Worm (Caenorhabditis elegans) whole organism, late embryonic: ENCODE results near the gene nspf-3.
"Not testable (repeated sequence)": the region's sequence is repeated elsewhere in the genome, so short reads cannot be mapped to it uniquely, and the experiment has no call there.

Source experiments
- C08G9.2 ChIP-seq: sonication (generic microtip); optimal IDR thresholded peaks from 2 replicates; lab custom pipeline; 2016; ENCODE audit warnings: mild to moderate bottlenecking, missing genetic modification characterization, moderate library complexity, missing compliant biosample characterization
- C38D4.7 ChIP-seq: fragments of 200-800 bp; sonication (Bioruptor generic); optimal IDR thresholded peaks from 2 replicates; lab custom pipeline; 2018; ENCODE audit warnings: mild to moderate bottlenecking, missing genetic modification characterization, moderate library complexity, missing compliant biosample characterization
- K02D7.2 ChIP-seq: sonication (generic microtip); optimal IDR thresholded peaks from 2 replicates; lab custom pipeline; 2017; ENCODE audit warnings: mild to moderate bottlenecking, missing genetic modification characterization, missing compliant biosample characterization
- K09A11.1 ChIP-seq: sonication (generic microtip); optimal IDR thresholded peaks from 2 replicates; lab custom pipeline; 2017; ENCODE audit warnings: antibody characterized with exemption, mild to moderate bottlenecking, missing genetic modification characterization, missing compliant biosample characterization; ENCODE audit not compliant: insufficient read depth
- Y22D7AL.16 ChIP-seq: sonication (generic microtip); optimal IDR thresholded peaks from 2 replicates; lab custom pipeline; 2016; ENCODE audit warnings: missing genetic modification characterization, missing compliant biosample characterization
- ceh-14 ChIP-seq: sonication (generic microtip); optimal IDR thresholded peaks from 2 replicates; lab custom pipeline; 2016; ENCODE audit warnings: missing genotype, missing genetic modification characterization, missing compliant biosample characterization
- ceh-18 ChIP-seq: sonication (generic microtip); optimal IDR thresholded peaks from 2 replicates; lab custom pipeline; 2016; ENCODE audit warnings: missing genetic modification characterization, missing compliant biosample characterization
- ceh-19 ChIP-seq: fragments of 200-800 bp; sonication (Bioruptor generic); optimal IDR thresholded peaks from 2 replicates; lab custom pipeline; 2018; ENCODE audit warnings: mild to moderate bottlenecking, missing genetic modification characterization, missing compliant biosample characterization
- ceh-22 ChIP-seq: sonication (generic microtip); optimal IDR thresholded peaks from 2 replicates; lab custom pipeline; 2017; ENCODE audit warnings: missing biosample characterization, missing genetic modification characterization
- ceh-34 ChIP-seq: sonication (generic microtip); optimal IDR thresholded peaks from 2 replicates; lab custom pipeline; 2016; ENCODE audit warnings: mild to moderate bottlenecking, missing genetic modification characterization, missing compliant biosample characterization
- che-1 ChIP-seq: sonication (generic microtip); optimal IDR thresholded peaks from 2 replicates; lab custom pipeline; 2016; ENCODE audit warnings: mild to moderate bottlenecking, missing genetic modification characterization, missing compliant biosample characterization
- dmd-4 ChIP-seq: sonication (generic microtip); optimal IDR thresholded peaks from 2 replicates; lab custom pipeline; 2016; ENCODE audit warnings: borderline replicate concordance, missing genetic modification characterization, missing compliant biosample characterization
- dve-1 ChIP-seq: sonication (generic microtip); optimal IDR thresholded peaks from 2 replicates; lab custom pipeline; 2017; ENCODE audit warnings: antibody characterized with exemption, mild to moderate bottlenecking, missing genetic modification characterization, missing compliant biosample characterization
- elt-2 ChIP-seq: sonication (generic microtip); optimal IDR thresholded peaks from 2 replicates; lab custom pipeline; 2016; ENCODE audit warnings: missing genetic modification reagents, missing genetic modification characterization, missing compliant biosample characterization
- elt-4 ChIP-seq: sonication (generic microtip); optimal IDR thresholded peaks from 2 replicates; lab custom pipeline; 2016; ENCODE audit warnings: missing genetic modification characterization, missing compliant biosample characterization
- ets-4 ChIP-seq: sonication (generic microtip); optimal IDR thresholded peaks from 2 replicates; lab custom pipeline; 2016; ENCODE audit warnings: missing genetic modification characterization, missing compliant biosample characterization
- fkh-10 ChIP-seq: fragments of 150-350 bp; optimal IDR thresholded peaks from 2 replicates; lab custom pipeline; 2014; ENCODE audit warnings: missing biosample characterization, missing genetic modification reagents, missing genetic modification characterization
- gmeb-2 ChIP-seq: sonication (generic microtip); optimal IDR thresholded peaks from 2 replicates; lab custom pipeline; 2016; ENCODE audit warnings: missing genetic modification characterization, inconsistent platforms, missing compliant biosample characterization
- hlh-15 ChIP-seq: sonication (generic microtip); optimal IDR thresholded peaks from 2 replicates; lab custom pipeline; 2016; ENCODE audit warnings: missing genetic modification characterization, missing compliant biosample characterization
- hlh-6 ChIP-seq: sonication (generic microtip); optimal IDR thresholded peaks from 2 replicates; lab custom pipeline; 2016; ENCODE audit warnings: missing genotype, missing genetic modification characterization, missing compliant biosample characterization
- hlh-8 ChIP-seq: sonication (generic microtip); optimal IDR thresholded peaks from 2 replicates; lab custom pipeline; 2016; ENCODE audit warnings: missing genotype, missing genetic modification characterization, missing compliant biosample characterization
- lim-6 ChIP-seq: sonication (generic microtip); optimal IDR thresholded peaks from 2 replicates; lab custom pipeline; 2016; ENCODE audit warnings: missing genetic modification characterization, missing compliant biosample characterization
- lin-11 ChIP-seq: fragments of 200-800 bp; sonication (Bioruptor generic); optimal IDR thresholded peaks from 2 replicates; lab custom pipeline; 2018; ENCODE audit warnings: mild to moderate bottlenecking, missing genetic modification characterization, missing compliant biosample characterization
- madf-2 ChIP-seq: sonication (generic microtip); optimal IDR thresholded peaks from 2 replicates; lab custom pipeline; 2017; ENCODE audit warnings: missing genetic modification characterization, missing compliant biosample characterization
- nfya-1 ChIP-seq: sonication (generic microtip); optimal IDR thresholded peaks from 2 replicates; lab custom pipeline; 2017; ENCODE audit warnings: missing genetic modification characterization, mild to moderate bottlenecking, missing compliant biosample characterization, antibody characterized with exemption, moderate library complexity
- nhr-11 ChIP-seq: fragments of 150-350 bp; optimal IDR thresholded peaks from 2 replicates; lab custom pipeline; 2014; ENCODE audit warnings: missing biosample characterization, missing genetic modification characterization
- npax-4 ChIP-seq: sonication (generic microtip); optimal IDR thresholded peaks from 2 replicates; lab custom pipeline; 2016; ENCODE audit warnings: missing genetic modification characterization, missing compliant biosample characterization
- pat-9 ChIP-seq: fragments of 200-800 bp; sonication (Bioruptor generic); optimal IDR thresholded peaks from 2 replicates; lab custom pipeline; 2018; ENCODE audit warnings: mild to moderate bottlenecking, missing genetic modification characterization, moderate library complexity, missing compliant biosample characterization
- pha-4 ChIP-seq: fragments of 150-350 bp; optimal IDR thresholded peaks from 2 replicates; lab custom pipeline; 2018; ENCODE audit warnings: missing biosample characterization, missing genetic modification reagents, missing genetic modification characterization
- ref-2 ChIP-seq: sonication (generic microtip); optimal IDR thresholded peaks from 2 replicates; lab custom pipeline; 2016; ENCODE audit warnings: missing genetic modification characterization, missing compliant biosample characterization
- rnt-1 ChIP-seq: sonication (generic microtip); optimal IDR thresholded peaks from 2 replicates; lab custom pipeline; 2016; ENCODE audit warnings: missing genetic modification characterization, missing compliant biosample characterization
- sdc-2 ChIP-seq: sonication (generic microtip); optimal IDR thresholded peaks from 2 replicates; lab custom pipeline; 2016; ENCODE audit warnings: missing genotype, missing genetic modification characterization, missing compliant biosample characterization
- syd-9 ChIP-seq: sonication (generic microtip); optimal IDR thresholded peaks from 2 replicates; lab custom pipeline; 2016; ENCODE audit warnings: mild to moderate bottlenecking, missing genetic modification characterization, moderate library complexity, missing compliant biosample characterization
- ttx-3 ChIP-seq: sonication (generic microtip); optimal IDR thresholded peaks from 2 replicates; lab custom pipeline; 2016; ENCODE audit warnings: missing genetic modification reagents, missing genetic modification characterization, missing compliant biosample characterization
- unc-3 ChIP-seq, 2 experiments: fragments of 200-800 bp in 1 of 2; sonication (Bioruptor generic) in 1 of 2; sonication (generic microtip) in 1 of 2; conservative IDR thresholded peaks in 1 of 2; optimal IDR thresholded peaks in 1 of 2; 2 replicates each; pipeline versions ENCODE4 v1.3.6 to Lab custom; 2016 to 2022; ENCODE audit warnings: missing compliant biosample characterization in 2 of 2, missing genetic modification characterization in 2 of 2, missing genetic modification reagents in 1 of 2
- unc-86 ChIP-seq: sonication (generic microtip); optimal IDR thresholded peaks from 2 replicates; lab custom pipeline; 2016; ENCODE audit warnings: missing genetic modification characterization, missing compliant biosample characterization
- zip-5 ChIP-seq: sonication (generic microtip); optimal IDR thresholded peaks from 2 replicates; lab custom pipeline; 2016; ENCODE audit warnings: missing genetic modification characterization, missing compliant biosample characterization
- ztf-16 ChIP-seq: sonication (generic microtip); optimal IDR thresholded peaks from 2 replicates; lab custom pipeline; 2017; ENCODE audit warnings: missing genetic modification characterization, missing compliant biosample characterization

The nspf-3 gene

ce11 chrII:2681118-2681517, 8.9 kb downstream of the nspf-3 start, which contains the start of gene F34D6.1:
Gene F34D6.1 (minus strand): TSS chrII:2681218.
- no peak for TF ChIP-seq ttx-3 (tag; lab: Kevin White, UChicago)

ce11 chrII:2677534-2678168, 12.3 kb downstream of the nspf-3 start, which contains the start of gene F22E5.17:
Gene F22E5.17 (plus strand): TSS chrII:2678041.
- TF ChIP-seq nfya-1 (tag; lab: Kevin White, UChicago) (no peak), elt-2 (tag; lab: Kevin White, UChicago) (peak; percentile 84)

ce11 chrII:2673534-2673933, 16.4 kb downstream of the nspf-3 start, which contains the start of the genes F22E5.20 and F22E5.1:
Gene F22E5.20 (minus strand): TSS chrII:2673634.
Gene F22E5.1 (plus strand): TSS chrII:2673775.
- TF ChIP-seq C38D4.7; rnt-1; lim-6 (tag; lab: Kevin White, UChicago): not testable (repeated sequence)

ce11 chrII:2672320-2672719, 17.7 kb downstream of the nspf-3 start, which contains the start of gene sri-57:
Gene sri-57 (minus strand): TSS chrII:2672420.
- not testable (repeated sequence) for TF ChIP-seq lin-11 (tag; lab: Kevin White, UChicago); hlh-6; npax-4 (tag; lab: Kevin White, UChicago)

- TF ChIP-seq C08G9.2 (no peak), sdc-2 (tag; lab: Kevin White, UChicago) (no peak), rnt-1 (no peak), nhr-11 (tag; lab: Kevin White, UChicago) (no peak), madf-2 (no peak), ceh-22 (tag; lab: Kevin White, UChicago) (no peak), ref-2 (no peak), ceh-18 (no peak), ceh-14 (no peak), nfya-1 (tag; lab: Kevin White, UChicago) (no peak), ztf-16 (tag; lab: Kevin White, UChicago) (no peak), dve-1 (tag; lab: Kevin White, UChicago) (no peak), hlh-15 (tag; lab: Kevin White, UChicago) (no peak), K02D7.2 (tag; lab: Kevin White, UChicago) (no peak), lin-11 (tag; lab: Kevin White, UChicago) (no peak), zip-5 (tag; lab: Kevin White, UChicago) (no peak), gmeb-2 (no peak), ttx-3 (tag; lab: Kevin White, UChicago) (no peak), pha-4 (tag; lab: Kevin White, UChicago) (no peak)
Observed at ce11 chrII:2665606-2666005, 24.4 kb downstream of the nspf-3 start, which contains the start of gene F22E5.22. Gene F22E5.22 (plus strand): TSS chrII:2665906.

ce11 chrII:2665081-2665480, 24.9 kb downstream of the nspf-3 start, which contains the start of gene F22E5.2:
Gene F22E5.2 (plus strand): TSS chrII:2665381.
- not testable (repeated sequence) for TF ChIP-seq hlh-8; lim-6 (tag; lab: Kevin White, UChicago); ets-4 (tag; lab: Kevin White, UChicago)

ce11 chrII:2659364-2659763, 30.6 kb downstream of the nspf-3 start, which contains the start of gene gcy-21:
Gene gcy-21 (plus strand): TSS chrII:2659664.
- no peak for TF ChIP-seq elt-4 (tag; lab: Kevin White, UChicago)
- no peak for TF ChIP-seq dmd-4 (tag; lab: Kevin White, UChicago)
- no peak for TF ChIP-seq ceh-34 (tag; lab: Kevin White, UChicago)
- TF ChIP-seq K09A11.1 (tag; lab: Kevin White, UChicago), result no peak
- no peak for TF ChIP-seq unc-86 (tag; lab: Kevin White, UChicago)
- TF ChIP-seq che-1 (tag; lab: Kevin White, UChicago), result no peak
- TF ChIP-seq pat-9 (tag; lab: Kevin White, UChicago), result no peak
- TF ChIP-seq syd-9 (tag; lab: Kevin White, UChicago), result no peak
- no peak for TF ChIP-seq Y22D7AL.16 (tag; lab: Kevin White, UChicago)
- TF ChIP-seq unc-3 (GFP tag; conservative IDR thresholded peaks at IDR 0.05; lab: Robert Waterston, UW), result no peak
- no peak for TF ChIP-seq unc-3 (tag; optimal IDR thresholded peaks at IDR 0.05; lab: Kevin White, UChicago)
- no peak for TF ChIP-seq npax-4 (tag; lab: Kevin White, UChicago)
- TF ChIP-seq ceh-22 (tag; lab: Kevin White, UChicago), result no peak
- no peak for TF ChIP-seq ceh-19 (GFP tag; lab: Kevin White, UChicago)
- no peak for TF ChIP-seq ceh-14
- no peak for TF ChIP-seq C38D4.7
- no peak for TF ChIP-seq fkh-10 (GFP tag; lab: Kevin White, UChicago)
- TF ChIP-seq rnt-1, result no peak
- TF ChIP-seq ets-4 (tag; lab: Kevin White, UChicago), result no peak
- TF ChIP-seq ztf-16 (tag; lab: Kevin White, UChicago), result no peak
- TF ChIP-seq, all 69 proteins: peak for 0
